Comparison of ENCODE assay signal across 6 worm cellular contexts in genomic region chrIV:8023861-8024260, ce11.
TF ChIP-seq lines count a peak whose summit lies in the region.

No protein-coding gene starts in this region.

TF ChIP-seq in whole organism, L1 larva, 84 proteins besides CTCF, POLR2A, EP300 and RAD21:
- TF ChIP-seq nhr-85 (tag; lab: Kevin White, UChicago) (peak; percentile 13), vab-15 (tag; optimal IDR thresholded peaks at IDR 0.05; lab: Kevin White, UChicago) (no peak), elt-2 (tag; optimal IDR thresholded peaks at IDR 0.05; lab: Kevin White, UChicago) (peak; percentile 14)

TF ChIP-seq in whole organism, L2 larva, 48 proteins besides CTCF, POLR2A, EP300 and RAD21:
- TF ChIP-seq nhr-10 (tag; optimal IDR thresholded peaks at IDR 0.05; lab: Kevin White, UChicago): no peak
- TF ChIP-seq fos-1 (tag; optimal IDR thresholded peaks at IDR 0.05; lab: Kevin White, UChicago): peak; percentile 58
- no peak for TF ChIP-seq ceh-16 (tag; optimal IDR thresholded peaks at IDR 0.05; lab: Kevin White, UChicago)
- TF ChIP-seq lin-11 (tag; optimal IDR thresholded peaks at IDR 0.05; lab: Kevin White, UChicago): no peak
- peak; percentile 29 for TF ChIP-seq crh-2 (tag; optimal IDR thresholded peaks at IDR 0.05; lab: Kevin White, UChicago)

TF ChIP-seq in whole organism, L3 larva, 47 proteins besides CTCF, POLR2A, EP300 and RAD21:
- TF ChIP-seq nhr-28 (tag; optimal IDR thresholded peaks at IDR 0.05; lab: Kevin White, UChicago) (no peak), nhr-11 (tag; optimal IDR thresholded peaks at IDR 0.05; lab: Kevin White, UChicago) (no peak), pqm-1 (tag; optimal IDR thresholded peaks at IDR 0.05; lab: Kevin White, UChicago) (peak; percentile 22), pha-4 (tag; optimal IDR thresholded peaks at IDR 0.05; lab: Kevin White, UChicago) (no peak), skn-1 (tag; optimal IDR thresholded peaks at IDR 0.05; lab: Kevin White, UChicago) (no peak), elt-2 (tag; optimal IDR thresholded peaks at IDR 0.05; lab: Kevin White, UChicago) (peak; percentile 48)

TF ChIP-seq in whole organism, L4 larva, 104 proteins besides CTCF, POLR2A, EP300 and RAD21:
- TF ChIP-seq nhr-28 (tag; optimal IDR thresholded peaks at IDR 0.05; lab: Kevin White, UChicago): peak; percentile 55
- peak; percentile 39; the same call in 1 of the 2 replicates for TF ChIP-seq dmd-6 (GFP tag; IDR thresholded peaks at IDR 0.05; lab: Robert Waterston, UW)
- no peak for TF ChIP-seq daf-16 (GFP tag; optimal IDR thresholded peaks at IDR 0.05; lab: Kevin White, UChicago)
- TF ChIP-seq daf-16 (tag; optimal IDR thresholded peaks at IDR 0.05; lab: Kevin White, UChicago): peak; percentile 22
- peak; percentile 29 for TF ChIP-seq pqm-1 (tag; optimal IDR thresholded peaks at IDR 0.05; lab: Kevin White, UChicago)
- TF ChIP-seq Y48G9A.11 (GFP tag; IDR thresholded peaks at IDR 0.05; lab: Robert Waterston, UW): no peak

TF ChIP-seq in whole organism, late embryonic, 69 proteins besides CTCF, POLR2A, EP300 and RAD21:
- peak; percentile 46 for TF ChIP-seq elt-2 (tag; optimal IDR thresholded peaks at IDR 0.05; lab: Kevin White, UChicago)
- no peak for TF ChIP-seq odd-2 (tag; optimal IDR thresholded peaks at IDR 0.05; lab: Kevin White, UChicago)
- TF ChIP-seq hlh-15 (tag; optimal IDR thresholded peaks at IDR 0.05; lab: Kevin White, UChicago): no peak

TF ChIP-seq in whole organism, young adult, 124 proteins besides CTCF, POLR2A, EP300 and RAD21:
- no peak for TF ChIP-seq B0035.1 (tag; optimal IDR thresholded peaks at IDR 0.05; lab: Kevin White, UChicago)
- peak; percentile 48 for TF ChIP-seq nhr-80 (tag; optimal IDR thresholded peaks at IDR 0.05; lab: Kevin White, UChicago)
